Fruit fly (Drosophila melanogaster): ENCODE measurements around the gene CG13073.

CG13073 gene

DNA sequence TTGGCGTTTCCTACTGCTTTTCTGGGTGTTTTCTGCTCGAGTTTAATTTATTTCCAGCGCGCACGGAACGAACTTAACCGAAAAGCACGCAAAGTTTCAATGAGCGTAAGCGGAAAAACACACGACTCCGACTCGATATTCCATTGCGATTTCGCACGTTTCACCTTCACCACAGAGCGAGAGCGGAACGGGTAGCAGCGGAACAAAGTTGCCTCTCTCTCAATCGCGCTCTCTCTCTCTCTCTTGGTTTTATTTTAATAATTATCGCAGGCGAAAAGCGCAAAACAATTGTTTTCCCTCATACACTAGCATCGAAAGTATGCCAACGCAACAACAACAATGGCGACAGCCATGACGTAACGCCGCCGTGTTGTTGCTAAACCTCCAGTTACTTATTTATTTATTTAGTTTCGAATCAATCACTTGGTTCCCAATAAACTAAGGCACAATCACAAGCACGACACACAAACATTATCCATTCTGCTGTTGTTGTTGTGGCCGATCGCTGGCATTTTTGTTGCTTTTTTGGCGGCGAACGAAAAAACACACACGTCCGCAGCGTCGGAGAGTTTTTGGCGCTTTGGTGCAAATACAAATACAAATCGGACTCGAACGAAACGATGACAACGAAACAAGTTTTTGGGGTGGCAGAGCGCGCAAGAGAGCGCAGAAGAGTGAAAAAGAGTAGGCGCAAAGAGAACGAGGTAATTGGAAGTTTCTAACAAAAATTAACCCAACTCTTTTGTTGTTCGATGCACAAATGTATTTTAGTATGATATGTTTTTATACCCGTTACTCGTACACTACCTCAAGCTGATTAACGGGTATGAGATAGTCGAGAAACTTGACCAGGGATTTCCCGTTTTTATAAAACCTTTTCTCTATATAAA, 52.7 kb downstream of the CG13073 start, which contains the start of gene CG5151 (continued):
- TF ChIP-seq Adf1 (GFP tag; IDR thresholded peaks at IDR 0.05) (peak; percentile 27; the same call in 1 of the 2 replicates), CG10565 (GFP tag; optimal IDR thresholded peaks at IDR 0.05) (no peak), CG1233 (GFP tag; optimal IDR thresholded peaks at IDR 0.05) (no peak), D19B (GFP tag; optimal IDR thresholded peaks at IDR 0.05) (peak; percentile 63), NC2β (GFP tag; optimal IDR thresholded peaks at IDR 0.05) (no peak), shn (GFP tag; optimal IDR thresholded peaks at IDR 0.05) (no peak), CG9727 (GFP tag; optimal IDR thresholded peaks at IDR 0.05) (no peak), CG10979 (tag; optimal IDR thresholded peaks at IDR 0.05) (no peak), dpn (GFP tag; optimal IDR thresholded peaks at IDR 0.05) (no peak), vvl (GFP tag; IDR thresholded peaks at IDR 0.05) (peak; percentile 41), Aef1 (GFP tag; IDR thresholded peaks at IDR 0.05) (peak; percentile 67), CG10654 (GFP tag; optimal IDR thresholded peaks at IDR 0.05) (no peak), MBD-R2 (GFP tag; IDR thresholded peaks at IDR 0.05) (0 out of 2 replicates have a peak, but pooled peaks have one; percentile 8), Opbp (GFP tag; IDR thresholded peaks at IDR 0.05; ENCODE audit: partially characterized antibody) (peak; percentile 49; the same call in 2 of the 3 replicates), CG30431 (GFP tag; optimal IDR thresholded peaks at IDR 0.05) (no peak), gcm2 (GFP tag; optimal IDR thresholded peaks at IDR 0.05) (no peak), CG10274 (GFP tag; optimal IDR thresholded peaks at IDR 0.05) (no peak), CG33213 (GFP tag; optimal IDR thresholded peaks at IDR 0.05) (no peak), GATAe (GFP tag; conservative IDR thresholded peaks at IDR 0.05) (no peak), CrebB (tag; optimal IDR thresholded peaks at IDR 0.05) (no peak), D19A (tag; optimal IDR thresholded peaks at IDR 0.05) (no peak)

All from whole organism, embryonic.